Worm (Caenorhabditis elegans) whole organism, L1 larva: Measurements from ENCODE around the gene col-160.

Experiments used
- ceh-90 ChIP-seq: sonication (generic microtip); optimal IDR thresholded peaks from 2 replicates; lab custom pipeline; 2016; ENCODE audit warnings: missing genetic modification characterization, missing compliant biosample characterization
- efl-1 ChIP-seq, 4 experiments: fragments of 150-350 bp; optimal IDR thresholded peaks in 3 of 4; peaks in 1 of 4; 1 replicate in 1 of 4; 2 replicates in 3 of 4; lab custom pipeline; 2014; ENCODE audit warnings: missing biosample characterization in 2 of 4, missing genetic modification characterization in 2 of 4, missing genetic modification reagents in 2 of 4

col-160 gene

DNA sequence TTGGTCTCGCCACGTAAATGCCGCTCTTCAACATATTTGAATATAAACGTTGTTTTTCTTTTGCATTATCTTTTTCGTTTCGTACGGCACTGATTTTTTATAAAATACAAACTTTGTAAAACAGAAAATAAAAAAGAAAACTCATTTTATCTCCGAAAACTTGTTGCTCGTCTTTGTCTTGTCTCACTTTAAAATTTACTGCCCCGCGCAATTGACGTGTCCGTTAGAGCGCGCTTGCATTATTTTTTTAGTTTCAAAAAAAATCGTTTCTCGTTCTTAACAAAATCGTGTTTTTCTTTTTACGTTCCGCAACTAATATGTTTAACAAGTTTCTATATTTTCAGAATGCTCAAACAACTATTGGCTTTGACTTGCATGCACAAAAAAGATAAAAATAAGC lies 49.4 kb downstream of the col-160 start, which contains the start of gene noca-1:
noca-1 (plus strand) TSS at position 345 of the 400 bp plus-strand sequence.
- TF ChIP-seq efl-1 (optimal IDR thresholded peaks at IDR 0.05; lab: Kevin White, UChicago): peak in 1 of 2 experiments; percentile 19
- TF ChIP-seq efl-1 (GFP tag; optimal IDR thresholded peaks at IDR 0.05 in 1 of 2; lab: Kevin White, UChicago): no peak
- TF ChIP-seq ceh-90 (tag; lab: Kevin White, UChicago): no peak
